Fruit fly (Drosophila melanogaster) whole organism, prepupa: Measurements from ENCODE around the gene Trx2.
A peak's percentile ranks its signal among the peaks of the same experiment; 100 is the strongest.

Source experiments
- Blimp-1 ChIP-seq: fragments of 200-800 bp; sonication (Bioruptor generic); optimal IDR thresholded peaks from 3 replicates; lab custom pipeline; 2017; ENCODE audit warnings: missing biosample characterization, missing genetic modification characterization, mild to moderate bottlenecking, moderate library complexity, missing genetic modification reagents
- CG10631 ChIP-seq: fragments of 200-800 bp; sonication (Bioruptor generic); optimal IDR thresholded peaks from 2 replicates; lab custom pipeline; 2016; ENCODE audit warnings: missing biosample characterization, missing genetic modification characterization
- CG10669 ChIP-seq: fragments of 200-800 bp; sonication (Bioruptor generic); optimal IDR thresholded peaks from 3 replicates; lab custom pipeline; 2018; ENCODE audit warnings: missing biosample characterization, mild to moderate bottlenecking, missing genetic modification characterization, moderate library complexity
- CG11762 ChIP-seq: fragments of 200-800 bp; sonication (Bioruptor generic); optimal IDR thresholded peaks from 3 replicates; lab custom pipeline; 2016; ENCODE audit warnings: missing biosample characterization, missing genetic modification characterization; ENCODE audit not compliant: insufficient read depth
- CG11902 ChIP-seq: fragments of 200-800 bp; sonication (Bioruptor generic); optimal IDR thresholded peaks from 3 replicates; lab custom pipeline; 2016; ENCODE audit warnings: missing biosample characterization, missing genetic modification characterization
- CG15336 ChIP-seq: fragments of 200-800 bp; sonication (Bioruptor generic); IDR thresholded peaks from 2 replicates; pipeline ENCODE4 v1.3.6; 2022; ENCODE audit warnings: missing biosample characterization, missing genetic modification characterization
- CG1621 ChIP-seq: fragments of 200-800 bp; sonication (Bioruptor generic); optimal IDR thresholded peaks from 3 replicates; lab custom pipeline; 2018; ENCODE audit warnings: missing biosample characterization, mild to moderate bottlenecking, missing genetic modification characterization
- CG31627 ChIP-seq: fragments of 200-800 bp; sonication (Bioruptor generic); optimal IDR thresholded peaks from 3 replicates; lab custom pipeline; 2016; ENCODE audit warnings: missing biosample characterization, missing genetic modification characterization
- CG34406 ChIP-seq: fragments of 200-800 bp; sonication (Bioruptor generic); optimal IDR thresholded peaks from 3 replicates; lab custom pipeline; 2016; ENCODE audit warnings: missing biosample characterization, missing genetic modification characterization
- CG3919 ChIP-seq: fragments of 200-800 bp; sonication (Bioruptor generic); optimal IDR thresholded peaks from 3 replicates; lab custom pipeline; 2016; ENCODE audit warnings: missing biosample characterization, missing genetic modification characterization
- CG4318 ChIP-seq: fragments of 200-800 bp; sonication (Bioruptor generic); optimal IDR thresholded peaks from 3 replicates; lab custom pipeline; 2017; ENCODE audit warnings: missing biosample characterization, mild to moderate bottlenecking, missing genetic modification characterization
- CG6163 ChIP-seq: fragments of 200-800 bp; sonication (Bioruptor generic); IDR thresholded peaks from 3 replicates; pipeline ENCODE4 v1.3.6; 2022; ENCODE audit warnings: missing biosample characterization, missing genetic modification characterization
- CG6276 ChIP-seq: fragments of 200-800 bp; sonication (Bioruptor generic); optimal IDR thresholded peaks from 2 replicates; lab custom pipeline; 2017; ENCODE audit warnings: missing biosample characterization, mild to moderate bottlenecking, missing genetic modification characterization
- CG6808 ChIP-seq: fragments of 200-800 bp; sonication (Bioruptor generic); optimal IDR thresholded peaks from 3 replicates; lab custom pipeline; 2017; ENCODE audit warnings: missing biosample characterization, missing genetic modification characterization, mild to moderate bottlenecking, moderate library complexity, missing genetic modification reagents
- CG6854 ChIP-seq: fragments of 200-800 bp; sonication (Bioruptor generic); optimal IDR thresholded peaks from 2 replicates; lab custom pipeline; 2017; ENCODE audit warnings: missing biosample characterization, mild to moderate bottlenecking, missing genetic modification characterization
- CG7368 ChIP-seq: fragments of 200-800 bp; sonication (Bioruptor generic); optimal IDR thresholded peaks from 3 replicates; lab custom pipeline; 2016; ENCODE audit warnings: missing biosample characterization, missing genetic modification characterization
- CG8119 ChIP-seq: fragments of 200-800 bp; sonication (Bioruptor generic); IDR thresholded peaks from 3 replicates; pipeline ENCODE4 v1.3.6; 2022; ENCODE audit warnings: missing biosample characterization, missing genetic modification characterization
- CG8319 ChIP-seq: fragments of 200-800 bp; sonication (Bioruptor generic); optimal IDR thresholded peaks from 3 replicates; lab custom pipeline; 2016; ENCODE audit warnings: missing biosample characterization, missing genetic modification characterization
- CG9139 ChIP-seq: fragments of 200-800 bp; sonication (Bioruptor generic); optimal IDR thresholded peaks from 3 replicates; lab custom pipeline; 2017; ENCODE audit warnings: missing biosample characterization, mild to moderate bottlenecking, missing genetic modification characterization
- Eip75B ChIP-seq: fragments of 200-800 bp; sonication (Bioruptor generic); optimal IDR thresholded peaks from 3 replicates; lab custom pipeline; 2016; ENCODE audit warnings: missing biosample characterization, missing genetic modification characterization
- Ets21C ChIP-seq: fragments of 200-800 bp; sonication (Bioruptor generic); optimal IDR thresholded peaks from 3 replicates; lab custom pipeline; 2016; ENCODE audit warnings: missing biosample characterization, missing genetic modification characterization
- Ets96B ChIP-seq: fragments of 200-800 bp; optimal IDR thresholded peaks from 2 replicates; lab custom pipeline; 2019; ENCODE audit warnings: missing biosample characterization, mild to moderate bottlenecking, missing genetic modification characterization, moderate library complexity
- Gug ChIP-seq: fragments of 200-800 bp; sonication (Bioruptor generic); IDR thresholded peaks from 2 replicates; pipeline ENCODE4 v1.3.6; 2022; ENCODE audit warnings: missing biosample characterization, missing genetic modification characterization
- Hr38 ChIP-seq: sonication (Bioruptor generic); optimal IDR thresholded peaks from 2 replicates; lab custom pipeline; 2016; ENCODE audit warnings: missing biosample characterization, missing genetic modification characterization
- Hr39 ChIP-seq: fragments of 200-800 bp; sonication (Bioruptor generic); optimal IDR thresholded peaks from 2 replicates; lab custom pipeline; 2016; ENCODE audit warnings: missing biosample characterization, missing genetic modification characterization
- Hr4 ChIP-seq: fragments of 200-800 bp; sonication (Bioruptor generic); optimal IDR thresholded peaks from 3 replicates; lab custom pipeline; 2016; ENCODE audit warnings: missing biosample characterization, missing genetic modification characterization
- Lpt ChIP-seq: fragments of 200-800 bp; sonication (Bioruptor generic); optimal IDR thresholded peaks from 3 replicates; lab custom pipeline; 2016; ENCODE audit warnings: missing biosample characterization, missing genetic modification characterization
- Met ChIP-seq: fragments of 200-800 bp; sonication (Bioruptor generic); optimal IDR thresholded peaks from 3 replicates; lab custom pipeline; 2016; ENCODE audit warnings: missing biosample characterization, missing genetic modification characterization
- Smox ChIP-seq: fragments of 200-800 bp; sonication (Bioruptor generic); optimal IDR thresholded peaks from 3 replicates; lab custom pipeline; 2016; ENCODE audit warnings: missing biosample characterization, missing genetic modification characterization
- Sox14 ChIP-seq: fragments of 200-800 bp; sonication (Bioruptor generic); optimal IDR thresholded peaks from 3 replicates; lab custom pipeline; 2016; ENCODE audit warnings: missing biosample characterization, missing genetic modification characterization
- Sox15 ChIP-seq: fragments of 200-800 bp; sonication (Bioruptor generic); optimal IDR thresholded peaks from 3 replicates; lab custom pipeline; 2016; ENCODE audit warnings: missing biosample characterization, missing genetic modification characterization
- achi ChIP-seq: fragments of 200-800 bp; sonication (Bioruptor generic); optimal IDR thresholded peaks from 3 replicates; lab custom pipeline; 2016; ENCODE audit warnings: missing biosample characterization, missing genetic modification characterization
- acj6 ChIP-seq: fragments of 200-800 bp; sonication (Bioruptor generic); optimal IDR thresholded peaks from 3 replicates; lab custom pipeline; 2016; ENCODE audit warnings: missing biosample characterization, missing genetic modification characterization
- cyc ChIP-seq: fragments of 200-800 bp; sonication (Bioruptor generic); optimal IDR thresholded peaks from 3 replicates; lab custom pipeline; 2016; ENCODE audit warnings: missing biosample characterization, missing genetic modification characterization
- dac ChIP-seq: fragments of 200-800 bp; sonication (Bioruptor generic); optimal IDR thresholded peaks from 2 replicates; lab custom pipeline; 2017; ENCODE audit warnings: missing biosample characterization, mild to moderate bottlenecking, missing genetic modification characterization
- dsx ChIP-seq: fragments of 200-800 bp; optimal IDR thresholded peaks from 3 replicates; lab custom pipeline; 2019; ENCODE audit warnings: missing biosample characterization, mild to moderate bottlenecking, missing genetic modification characterization, moderate library complexity; ENCODE audit not compliant: poor library complexity, severe bottlenecking
- esn ChIP-seq: fragments of 200-800 bp; sonication (Bioruptor generic); optimal IDR thresholded peaks from 2 replicates; lab custom pipeline; 2016; ENCODE audit warnings: missing biosample characterization, mild to moderate bottlenecking, missing genetic modification characterization, moderate library complexity
- fd59A ChIP-seq: fragments of 200-800 bp; sonication (Bioruptor generic); optimal IDR thresholded peaks from 2 replicates; lab custom pipeline; 2017; ENCODE audit warnings: missing biosample characterization, mild to moderate bottlenecking, missing genetic modification characterization, missing genetic modification reagents
- fd85E ChIP-seq: fragments of 200-800 bp; sonication (Bioruptor generic); optimal IDR thresholded peaks from 3 replicates; lab custom pipeline; 2016; ENCODE audit warnings: missing biosample characterization, missing genetic modification characterization
- pdm3 ChIP-seq: fragments of 200-800 bp; sonication (Bioruptor generic); optimal IDR thresholded peaks from 3 replicates; lab custom pipeline; 2016; ENCODE audit warnings: missing biosample characterization, missing genetic modification characterization
- ss ChIP-seq, 2 experiments: fragments of 200-800 bp; sonication (Bioruptor generic); optimal IDR thresholded peaks; 2 replicates in 1 of 2; 3 replicates in 1 of 2; lab custom pipeline; 2017 to 2018; ENCODE audit warnings: mild to moderate bottlenecking in 2 of 2, missing biosample characterization in 2 of 2, missing genetic modification characterization in 2 of 2, moderate library complexity in 1 of 2
- topi ChIP-seq: fragments of 200-800 bp; sonication (Bioruptor generic); optimal IDR thresholded peaks from 3 replicates; lab custom pipeline; 2016; ENCODE audit warnings: missing biosample characterization, missing genetic modification characterization

Gene Trx2

dm6 chr2L:9568360-9569088 is 44.4 kb upstream of the Trx2 start, which contains the start of gene brwl (continued):
- TF ChIP-seq topi (GFP tag; lab: Kevin White, UChicago) (peak; percentile 99), CG4318 (GFP tag; lab: Kevin White, UChicago) (peak; percentile 98), Gug (GFP tag; lab: Robert Waterston, UW) (peak; percentile 99), Ets96B (tag; lab: Kevin White, UChicago) (peak; percentile 99), CG6854 (peak; percentile 94), Hr4 (peak; percentile 99), CG6808 (GFP tag; lab: Kevin White, UChicago) (peak; percentile 97), Blimp-1 (peak; percentile 93), dac (GFP tag; lab: Kevin White, UChicago) (peak; percentile 96), pdm3 (peak; percentile 99), dsx (GFP tag; lab: Kevin White, UChicago) (peak; percentile 97), CG9139 (GFP tag; lab: Kevin White, UChicago) (peak; percentile 94), CG1621 (tag; lab: Kevin White, UChicago) (peak; percentile 97), CG7368 (GFP tag; lab: Kevin White, UChicago) (peak; percentile 98), acj6 (GFP tag; lab: Kevin White, UChicago) (peak; percentile 99), CG8319 (GFP tag; lab: Kevin White, UChicago) (peak; percentile 96), Lpt (GFP tag; lab: Kevin White, UChicago) (peak; percentile 99), Sox15 (GFP tag; lab: Kevin White, UChicago) (peak; percentile 97)
- TF ChIP-seq, all 60 proteins: peak for 60

dm6 chr2L:9569131-9569530 is 43.8 kb upstream of the Trx2 start:
- TF ChIP-seq CG6808 (GFP tag; lab: Kevin White, UChicago) (no peak), fd59A (GFP tag; lab: Kevin White, UChicago) (no peak), CG8119 (GFP tag; lab: Robert Waterston, UW) (no peak), CG6163 (GFP tag; lab: Robert Waterston, UW) (no peak), CG31627 (GFP tag; lab: Kevin White, UChicago) (no peak), CG15336 (GFP tag; lab: Robert Waterston, UW) (no peak), ss (GFP tag; optimal IDR thresholded peaks at IDR 0.05; lab: Kevin White, UChicago) (no peak), Hr39 (GFP tag; lab: Kevin White, UChicago) (no peak), CG11762 (no peak), Ets21C (GFP tag; lab: Kevin White, UChicago) (no peak), dsx (GFP tag; lab: Kevin White, UChicago) (no peak), CG34406 (GFP tag; lab: Kevin White, UChicago) (no peak), dac (GFP tag; lab: Kevin White, UChicago) (no peak), Gug (GFP tag; lab: Robert Waterston, UW) (no peak), Sox14 (GFP tag; lab: Kevin White, UChicago) (no peak)

- peak; percentile 93 for TF ChIP-seq CG8319 (GFP tag; lab: Kevin White, UChicago)
- TF ChIP-seq CG4318 (GFP tag; lab: Kevin White, UChicago), result peak; percentile 97
- TF ChIP-seq Ets96B (tag; lab: Kevin White, UChicago), result peak; percentile 96
- peak; percentile 97 for TF ChIP-seq achi
- TF ChIP-seq cyc (GFP tag; lab: Kevin White, UChicago), result peak; percentile 90
- peak; percentile 89 for TF ChIP-seq Gug (GFP tag; lab: Robert Waterston, UW)
- peak; percentile 97 for TF ChIP-seq ss (GFP tag; optimal IDR thresholded peaks at IDR 0.05; lab: Kevin White, UChicago)
- peak; percentile 93 for TF ChIP-seq Sox14 (GFP tag; lab: Kevin White, UChicago)
- peak; percentile 96 for TF ChIP-seq Met (GFP tag; lab: Kevin White, UChicago)
- peak; percentile 88 for TF ChIP-seq fd85E (GFP tag; lab: Kevin White, UChicago)
- peak; percentile 90 for TF ChIP-seq CG11902 (GFP tag; lab: Kevin White, UChicago)
- peak; percentile 95 for TF ChIP-seq CG3919
- TF ChIP-seq CG6276 (GFP tag; lab: Kevin White, UChicago), result peak; percentile 98
- no peak for TF ChIP-seq Hr38
- TF ChIP-seq CG10631 (GFP tag; lab: Kevin White, UChicago), result peak; percentile 96
- TF ChIP-seq esn (GFP tag; lab: Kevin White, UChicago), result peak; percentile 97
- TF ChIP-seq CG31627 (GFP tag; lab: Kevin White, UChicago), result peak; percentile 88
- peak; percentile 93 for TF ChIP-seq Eip75B (GFP tag; lab: Kevin White, UChicago)
- peak; percentile 95 for TF ChIP-seq CG15336 (GFP tag; lab: Robert Waterston, UW)
- TF ChIP-seq CG9139 (GFP tag; lab: Kevin White, UChicago), result peak; percentile 90
- peak; percentile 97 for TF ChIP-seq CG34406 (GFP tag; lab: Kevin White, UChicago)
- TF ChIP-seq CG7368 (GFP tag; lab: Kevin White, UChicago), result peak; percentile 92
- TF ChIP-seq Smox, result peak; percentile 96
- peak; percentile 89 for TF ChIP-seq Sox15 (GFP tag; lab: Kevin White, UChicago)
- TF ChIP-seq CG10669, result peak; percentile 95
Measured at dm6 chr2L:9569588-9570434, 43.2 kb upstream of the Trx2 start.
